Worm (Caenorhabditis elegans) whole organism, L2 larva: ENCODE measurements around the gene T25B2.1.

ENCODE experiments used
- F13H6.1 ChIP-seq: sonication (generic microtip); optimal IDR thresholded peaks from 2 replicates; lab custom pipeline; 2016; ENCODE audit warnings: missing genetic modification characterization, missing compliant biosample characterization
- R02D3.7 ChIP-seq: fragments of 150-350 bp; optimal IDR thresholded peaks from 2 replicates; lab custom pipeline; 2014; ENCODE audit warnings: missing biosample characterization, missing genetic modification characterization
- ama-1 ChIP-seq: fragments of 150-350 bp; optimal IDR thresholded peaks from 2 replicates; lab custom pipeline; 2018; ENCODE audit warnings: inconsistent platforms
- lin-11 ChIP-seq: fragments of 150-350 bp; sonication (generic microtip); optimal IDR thresholded peaks from 2 replicates; lab custom pipeline; 2014; ENCODE audit warnings: missing biosample characterization, missing genetic modification characterization, inconsistent platforms, mixed read lengths
- snpc-4 ChIP-seq: fragments of 150-350 bp; optimal IDR thresholded peaks from 2 replicates; lab custom pipeline; 2014; ENCODE audit warnings: missing biosample characterization, missing genetic modification characterization
- ztf-1 ChIP-seq: fragments of 200-800 bp; sonication (Bioruptor generic); conservative IDR thresholded peaks from 2 replicates; pipeline ENCODE4 v1.3.6; 2022; ENCODE audit warnings: missing genetic modification characterization, missing compliant biosample characterization

ce11 chrX:6184709-6185108 is 11.0 kb downstream of the T25B2.1 start, which contains the start of gene T13C5.2:
- no peak for TF ChIP-seq snpc-4 (tag; lab: Kevin White, UChicago)
- no peak for TF ChIP-seq ztf-1 (GFP tag; lab: Robert Waterston, UW)
- no peak for TF ChIP-seq lin-11
- no peak for TF ChIP-seq F13H6.1
- no peak for TF ChIP-seq ama-1 (lab: Kevin White, UChicago)
- TF ChIP-seq R02D3.7 (tag; lab: Kevin White, UChicago), result no peak
